Worm (Caenorhabditis elegans): ENCODE data around the gene ent-7.

ce11 chrIV:10060795-10061194 lies 43.7 kb downstream of the ent-7 start:
- no peak for TF ChIP-seq jun-1 (tag; optimal IDR thresholded peaks at IDR 0.05)
- no peak for TF ChIP-seq unc-30 (tag; optimal IDR thresholded peaks at IDR 0.05)
- no peak for TF ChIP-seq lin-13 (GFP tag; optimal IDR thresholded peaks at IDR 0.05)
- no peak for TF ChIP-seq ceh-88 (GFP tag; IDR thresholded peaks at IDR 0.05)
